Fruit fly (Drosophila melanogaster): ENCODE data around the gene CG31862.

The CG31862 gene

dm6 chr2L:12353926-12354325 is 15.3 kb downstream of the CG31862 start:
- no peak for TF ChIP-seq Poxn (GFP tag; IDR thresholded peaks at IDR 0.05)
- TF ChIP-seq Hey (tag; optimal IDR thresholded peaks at IDR 0.05): no peak
- TF ChIP-seq gem (tag; optimal IDR thresholded peaks at IDR 0.05): peak; percentile 59
- TF ChIP-seq CG10147 (GFP tag; optimal IDR thresholded peaks at IDR 0.05): no peak
- peak; percentile 14 for TF ChIP-seq lilli (GFP tag; optimal IDR thresholded peaks at IDR 0.05)
- peak; percentile 25 for TF ChIP-seq Fer1 (GFP tag; optimal IDR thresholded peaks at IDR 0.05)
- peak; percentile 23 for TF ChIP-seq twi (tag; optimal IDR thresholded peaks at IDR 0.05)
- TF ChIP-seq CG3281 (GFP tag; optimal IDR thresholded peaks at IDR 0.05): peak; percentile 18
- TF ChIP-seq CG13424 (tag; optimal IDR thresholded peaks at IDR 0.05): peak; percentile 15
- peak; percentile 14 for TF ChIP-seq unpg (GFP tag; optimal IDR thresholded peaks at IDR 0.05)
- TF ChIP-seq CG15514 (GFP tag; optimal IDR thresholded peaks at IDR 0.05): peak; percentile 8
- TF ChIP-seq row (GFP tag; IDR thresholded peaks at IDR 0.05): peak; percentile 35; the same call in 1 of the 3 replicates
- TF ChIP-seq Oli (tag; optimal IDR thresholded peaks at IDR 0.05): peak; percentile 39
- TF ChIP-seq PHDP (tag; optimal IDR thresholded peaks at IDR 0.05): peak; percentile 23
- TF ChIP-seq CG2120 (GFP tag; optimal IDR thresholded peaks at IDR 0.05): peak; percentile 9
- TF ChIP-seq Nf-YA (GFP tag; IDR thresholded peaks at IDR 0.05): peak; percentile 9; the same call in 1 of the 2 replicates
- TF ChIP-seq Hmr (GFP tag; optimal IDR thresholded peaks at IDR 0.05): peak; percentile 18
- TF ChIP-seq CG14014 (GFP tag; IDR thresholded peaks at IDR 0.05): 0 out of 2 replicates have a peak, but pooled peaks have one; percentile 11
- no peak for TF ChIP-seq wdn (GFP tag; IDR thresholded peaks at IDR 0.05)
- peak; percentile 7 for TF ChIP-seq scrt (GFP tag; optimal IDR thresholded peaks at IDR 0.05)
- peak; percentile 57 for TF ChIP-seq CG18599 (GFP tag; optimal IDR thresholded peaks at IDR 0.05)
- TF ChIP-seq CG3847 (GFP tag; IDR thresholded peaks at IDR 0.05): peak; percentile 12; the same call in 1 of the 2 replicates
- TF ChIP-seq CG10209 (GFP tag; optimal IDR thresholded peaks at IDR 0.05): peak; percentile 26
- TF ChIP-seq CG10431 (GFP tag; optimal IDR thresholded peaks at IDR 0.05): no peak
- TF ChIP-seq grau (tag; optimal IDR thresholded peaks at IDR 0.05): peak; percentile 23
- TF ChIP-seq MBD-R2 (GFP tag; IDR thresholded peaks at IDR 0.05): no peak
- no peak for TF ChIP-seq CG2889 (GFP tag; IDR thresholded peaks at IDR 0.05)
- TF ChIP-seq Ptx1 (GFP tag; IDR thresholded peaks at IDR 0.05): 0 out of 2 replicates have a peak, but pooled peaks have one; percentile 14
- 0 out of 3 replicates have a peak, but pooled peaks have one; percentile 43 for TF ChIP-seq Dbx (GFP tag; IDR thresholded peaks at IDR 0.05)
- TF ChIP-seq CG12391 (tag; optimal IDR thresholded peaks at IDR 0.05): peak; percentile 16
- TF ChIP-seq CG2678 (tag; optimal IDR thresholded peaks at IDR 0.05): peak; percentile 45
- peak; percentile 51 for TF ChIP-seq CG11504 (tag; optimal IDR thresholded peaks at IDR 0.05)
- TF ChIP-seq Gug (GFP tag; IDR thresholded peaks at IDR 0.05): no peak
- TF ChIP-seq C15 (GFP tag; IDR thresholded peaks at IDR 0.05): no peak
- no peak for TF ChIP-seq prd (optimal IDR thresholded peaks at IDR 0.05)
- TF ChIP-seq prd (GFP tag; IDR thresholded peaks at IDR 0.05): 0 out of 3 replicates have a peak, but pooled peaks have one; percentile 16
- 0 out of 2 replicates have a peak, but pooled peaks have one; percentile 23 for TF ChIP-seq ranshi (GFP tag; IDR thresholded peaks at IDR 0.05)
- TF ChIP-seq Spps (tag; optimal IDR thresholded peaks at IDR 0.05): no peak
- TF ChIP-seq HHEX (GFP tag; optimal IDR thresholded peaks at IDR 0.05): peak; percentile 13
- TF ChIP-seq Elba2 (GFP tag; optimal IDR thresholded peaks at IDR 0.05): no peak
- peak; percentile 62 for TF ChIP-seq sens (GFP tag)
- peak; percentile 29; the same call in 1 of the 2 replicates for TF ChIP-seq CG6689 (GFP tag; IDR thresholded peaks at IDR 0.05)
- TF ChIP-seq lab (GFP tag; optimal IDR thresholded peaks at IDR 0.05): peak; percentile 49
- peak; percentile 10; the same call in 1 of the 2 replicates for TF ChIP-seq lmd (GFP tag; IDR thresholded peaks at IDR 0.05)
- TF ChIP-seq Meics (GFP tag; optimal IDR thresholded peaks at IDR 0.05): peak; percentile 38
- TF ChIP-seq dmrt99B (tag; optimal IDR thresholded peaks at IDR 0.05): peak; percentile 42
- peak; percentile 5 for TF ChIP-seq ind (GFP tag; optimal IDR thresholded peaks at IDR 0.05)
- TF ChIP-seq tgo (GFP tag; IDR thresholded peaks at IDR 0.05): peak; percentile 15; the same call in 1 of the 3 replicates
- TF ChIP-seq Hr51 (GFP tag; optimal IDR thresholded peaks at IDR 0.05): peak in 1 of 2 experiments; percentile 36
- peak; percentile 41 for TF ChIP-seq CG7839 (tag; optimal IDR thresholded peaks at IDR 0.05)
